Fruit fly (Drosophila melanogaster): ENCODE results near the gene Chsy.

The Chsy gene

dm6 chrX:15615426-15615825 lies 22.1 kb upstream of the Chsy start (continued):
- peak; percentile 77 for TF ChIP-seq unpg (GFP tag; optimal IDR thresholded peaks at IDR 0.05)
- TF ChIP-seq Max (GFP tag; optimal IDR thresholded peaks at IDR 0.05) = peak; percentile 19
- TF ChIP-seq ssp (GFP tag; IDR thresholded peaks at IDR 0.05) = no peak
- TF ChIP-seq gsb-n (tag; optimal IDR thresholded peaks at IDR 0.05) = peak; percentile 39
- TF ChIP-seq gce (GFP tag; IDR thresholded peaks at IDR 0.05) = no peak
- no peak for TF ChIP-seq CG11093 (GFP tag; IDR thresholded peaks at IDR 0.05)
- TF ChIP-seq CG43689 (GFP tag; IDR thresholded peaks at IDR 0.05) = 0 out of 2 replicates have a peak, but pooled peaks have one; percentile 35
- peak; percentile 63 for TF ChIP-seq CG8924 (tag; optimal IDR thresholded peaks at IDR 0.05)
- no peak for TF ChIP-seq Dfd (GFP tag; optimal IDR thresholded peaks at IDR 0.05)
- peak; percentile 43 for TF ChIP-seq Fer3 (tag; optimal IDR thresholded peaks at IDR 0.05)
- TF ChIP-seq CG8765 (GFP tag; IDR thresholded peaks at IDR 0.05) = no peak; the same call in 1 of the 2 replicates
- no peak for TF ChIP-seq Hr39 (optimal IDR thresholded peaks at IDR 0.05)
- TF ChIP-seq HLHmδ (GFP tag; optimal IDR thresholded peaks at IDR 0.05) = no peak
- TF ChIP-seq CG32767 (GFP tag; IDR thresholded peaks at IDR 0.05) = 0 out of 2 replicates have a peak, but pooled peaks have one; percentile 44
- peak; percentile 64 for TF ChIP-seq CG13424 (tag; optimal IDR thresholded peaks at IDR 0.05)
- no peak for TF ChIP-seq chm (GFP tag; IDR thresholded peaks at IDR 0.05)
- TF ChIP-seq CG11456 (GFP tag; IDR thresholded peaks at IDR 0.05) = no peak
- TF ChIP-seq ab (GFP tag; optimal IDR thresholded peaks at IDR 0.05) = no peak
- TF ChIP-seq org-1 (GFP tag; optimal IDR thresholded peaks at IDR 0.05) = peak; percentile 26
- no peak for TF ChIP-seq pita (GFP tag; optimal IDR thresholded peaks at IDR 0.05)
- TF ChIP-seq insv (GFP tag; optimal IDR thresholded peaks at IDR 0.05) = no peak
- no peak for TF ChIP-seq bigmax (GFP tag; optimal IDR thresholded peaks at IDR 0.05)
- TF ChIP-seq br (optimal IDR thresholded peaks at IDR 0.05) = no peak
- peak; percentile 15 for TF ChIP-seq scrt (GFP tag; optimal IDR thresholded peaks at IDR 0.05)
- TF ChIP-seq shn (GFP tag; optimal IDR thresholded peaks at IDR 0.05) = no peak
- no peak for TF ChIP-seq fd102C (GFP tag; optimal IDR thresholded peaks at IDR 0.05)
- TF ChIP-seq CG8944 (GFP tag; optimal IDR thresholded peaks at IDR 0.05) = peak; percentile 30
- TF ChIP-seq lmd (GFP tag; IDR thresholded peaks at IDR 0.05) = peak; percentile 51
- TF ChIP-seq sqz (GFP tag; optimal IDR thresholded peaks at IDR 0.05) = peak; percentile 5
- no peak for TF ChIP-seq mirr (GFP tag; optimal IDR thresholded peaks at IDR 0.05)
- TF ChIP-seq CG12744 (GFP tag; optimal IDR thresholded peaks at IDR 0.05) = no peak
- no peak for TF ChIP-seq CG31388 (GFP tag; optimal IDR thresholded peaks at IDR 0.05)
- peak; percentile 47; the same call in 2 of the 3 replicates for TF ChIP-seq tgo (GFP tag; IDR thresholded peaks at IDR 0.05)
- no peak for TF ChIP-seq Dip3 (GFP tag; optimal IDR thresholded peaks at IDR 0.05)
- no peak for TF ChIP-seq sim (GFP tag; IDR thresholded peaks at IDR 0.05)
- TF ChIP-seq CG4404 (GFP tag; IDR thresholded peaks at IDR 0.05) = no peak
- peak; percentile 11 for TF ChIP-seq Hmr (GFP tag; optimal IDR thresholded peaks at IDR 0.05)
- no peak for TF ChIP-seq Ets97D (GFP tag; optimal IDR thresholded peaks at IDR 0.05)
- no peak for TF ChIP-seq sna (GFP tag; IDR thresholded peaks at IDR 0.05; ENCODE audit: partially characterized antibody)
- TF ChIP-seq Pdp1 (GFP tag; optimal IDR thresholded peaks at IDR 0.05) = peak; percentile 26 to 49
- TF ChIP-seq Jarid2 (GFP tag; optimal IDR thresholded peaks at IDR 0.05) = no peak
- TF ChIP-seq pros (GFP tag; optimal IDR thresholded peaks at IDR 0.05) = no peak
- 0 out of 2 replicates have a peak, but pooled peaks have one; percentile 37 for TF ChIP-seq CG11696 (GFP tag; IDR thresholded peaks at IDR 0.05)
- TF ChIP-seq Neu2 (GFP tag; optimal IDR thresholded peaks at IDR 0.05; ENCODE audit: borderline replicate concordance) = no peak
- no peak for TF ChIP-seq dan (GFP tag; IDR thresholded peaks at IDR 0.05)
- peak; percentile 43 for TF ChIP-seq CG4424 (GFP tag; optimal IDR thresholded peaks at IDR 0.05)
- peak; percentile 54 for TF ChIP-seq ATbp (GFP tag; optimal IDR thresholded peaks at IDR 0.05)
- no peak for TF ChIP-seq CG6654 (GFP tag; optimal IDR thresholded peaks at IDR 0.05)
- no peak for TF ChIP-seq CG4854 (GFP tag; optimal IDR thresholded peaks at IDR 0.05)
- TF ChIP-seq Poxn (GFP tag; IDR thresholded peaks at IDR 0.05) = no peak
- no peak for TF ChIP-seq nau (GFP tag; optimal IDR thresholded peaks at IDR 0.05)
- peak; percentile 30 for TF ChIP-seq zen (tag; optimal IDR thresholded peaks at IDR 0.05)

Measured in whole organism, embryonic.